Worm (Caenorhabditis elegans) whole organism, young adult: ENCODE measurements around the gene comt-2.

Experiments used
- B0035.1 ChIP-seq: sonication (generic microtip); optimal IDR thresholded peaks from 2 replicates; lab custom pipeline; 2016; ENCODE audit warnings: missing genetic modification characterization, mild to moderate bottlenecking, missing compliant biosample characterization, missing genotype, missing genetic modification reagents
- T26A5.8 ChIP-seq: sonication (generic microtip); optimal IDR thresholded peaks from 2 replicates; lab custom pipeline; 2016; ENCODE audit warnings: missing genetic modification characterization, missing compliant biosample characterization
- akir-1 ChIP-seq: fragments of 200-800 bp; sonication (Bioruptor generic); optimal IDR thresholded peaks from 2 replicates; lab custom pipeline; 2018; ENCODE audit warnings: mild to moderate bottlenecking, missing genetic modification characterization, moderate library complexity, missing compliant biosample characterization
- dpl-1 ChIP-seq: fragments of 150-350 bp; optimal IDR thresholded peaks from 2 replicates; lab custom pipeline; 2014; ENCODE audit warnings: missing biosample characterization, missing genetic modification reagents, missing genetic modification characterization
- hrde-1 ChIP-seq: sonication (generic microtip); optimal IDR thresholded peaks from 2 replicates; lab custom pipeline; 2016; ENCODE audit warnings: missing genetic modification characterization, mild to moderate bottlenecking, missing compliant biosample characterization, moderate library complexity, missing genotype, missing genetic modification reagents, borderline replicate concordance
- lin-26 ChIP-seq: fragments of 200-800 bp; sonication (Bioruptor generic); IDR thresholded peaks from 2 replicates; pipeline ENCODE4 v1.3.6; 2022; ENCODE audit warnings: missing genetic modification reagents, missing genetic modification characterization, missing compliant biosample characterization
- madf-8 ChIP-seq: fragments of 200-800 bp; sonication (Bioruptor generic); conservative IDR thresholded peaks from 2 replicates; pipeline ENCODE4 v1.3.6; 2022; ENCODE audit warnings: missing genetic modification reagents, missing genetic modification characterization, missing compliant biosample characterization
- pha-4 ChIP-seq: fragments of 150-350 bp; sonication (generic microtip); optimal IDR thresholded peaks from 2 replicates; lab custom pipeline; 2014; ENCODE audit warnings: missing biosample characterization, missing genetic modification reagents, missing genetic modification characterization
- rcor-1 ChIP-seq: fragments of 200-800 bp; sonication (Bioruptor generic); IDR thresholded peaks from 2 replicates; pipeline ENCODE4 v1.3.6; 2022; ENCODE audit warnings: missing genetic modification reagents, missing genetic modification characterization, missing compliant biosample characterization

DNA sequence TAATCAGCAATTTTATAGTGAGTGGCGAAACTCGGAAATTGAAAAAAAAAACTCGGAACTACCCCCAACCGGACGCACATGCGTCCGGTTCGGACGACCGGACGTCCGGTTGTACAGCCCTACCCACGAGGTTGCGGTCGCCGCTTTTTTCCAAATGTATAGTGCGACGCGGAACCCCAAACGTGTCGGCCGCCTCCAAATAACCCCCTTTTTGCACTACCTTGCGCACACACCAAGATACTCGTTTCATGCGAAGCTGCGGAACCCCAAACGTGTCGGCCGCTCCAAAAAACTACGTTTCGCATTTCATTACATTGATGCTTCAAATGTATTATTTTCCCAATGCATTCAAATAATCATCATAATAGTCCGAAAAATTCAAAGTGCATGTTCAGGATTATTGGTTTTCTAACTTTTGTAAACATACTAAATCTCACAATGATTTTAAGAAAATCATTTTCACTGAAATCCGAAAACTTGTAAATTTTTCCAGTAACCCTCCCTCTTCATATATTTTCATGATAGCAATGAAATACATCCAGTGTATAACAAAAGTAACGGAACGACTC is 22.2 kb downstream of the comt-2 start, which contains the start of gene srw-35:
- TF ChIP-seq madf-8, result no peak
- TF ChIP-seq T26A5.8 (tag; lab: Kevin White, UChicago), result no peak
- no peak for TF ChIP-seq B0035.1 (tag; lab: Kevin White, UChicago)
- no peak for TF ChIP-seq akir-1
- no peak for TF ChIP-seq pha-4 (tag; lab: Kevin White, UChicago)
- no peak for TF ChIP-seq rcor-1 (GFP tag; lab: Robert Waterston, UW)
- TF ChIP-seq hrde-1, result no peak
- TF ChIP-seq dpl-1, result no peak
- no peak for TF ChIP-seq lin-26 (GFP tag; lab: Robert Waterston, UW)
